Worm (Caenorhabditis elegans) whole organism, L1 larva: ENCODE results near the gene nlp-46.

Experiments used
- C04F5.9 ChIP-seq: sonication (generic microtip); optimal IDR thresholded peaks from 2 replicates; lab custom pipeline; 2016; ENCODE audit warnings: missing genetic modification characterization, missing compliant biosample characterization
- C16A3.4 ChIP-seq: fragments of 150-350 bp; optimal IDR thresholded peaks from 2 replicates; lab custom pipeline; 2014; ENCODE audit warnings: missing biosample characterization, missing genetic modification characterization
- C34B4.2 ChIP-seq: sonication (generic microtip); optimal IDR thresholded peaks from 2 replicates; lab custom pipeline; 2017; ENCODE audit warnings: mild to moderate bottlenecking, missing genetic modification characterization, missing compliant biosample characterization
- F16B12.6 ChIP-seq: fragments of 150-350 bp; optimal IDR thresholded peaks from 2 replicates; lab custom pipeline; 2014; ENCODE audit warnings: missing biosample characterization, missing genetic modification characterization
- Y116A8C.19 ChIP-seq: sonication (generic microtip); optimal IDR thresholded peaks from 2 replicates; lab custom pipeline; 2016; ENCODE audit warnings: missing compliant biosample characterization, missing genetic modification characterization, borderline replicate concordance
- aha-1 ChIP-seq: fragments of 150-350 bp; optimal IDR thresholded peaks from 2 replicates; lab custom pipeline; 2014; ENCODE audit warnings: missing biosample characterization, missing genetic modification characterization
- alr-1 ChIP-seq: fragments of 200-800 bp; sonication (Bioruptor generic); optimal IDR thresholded peaks from 2 replicates; lab custom pipeline; 2018; ENCODE audit warnings: borderline replicate concordance, mild to moderate bottlenecking, missing genetic modification characterization, missing compliant biosample characterization
- blmp-1 ChIP-seq: fragments of 150-350 bp; optimal IDR thresholded peaks from 2 replicates; lab custom pipeline; 2014; ENCODE audit warnings: missing biosample characterization, missing genetic modification characterization
- ceh-8 ChIP-seq: fragments of 200-800 bp; sonication (Bioruptor generic); optimal IDR thresholded peaks from 2 replicates; lab custom pipeline; 2018; ENCODE audit warnings: mild to moderate bottlenecking, missing genetic modification characterization, moderate library complexity, missing compliant biosample characterization
- ceh-90 ChIP-seq: sonication (generic microtip); optimal IDR thresholded peaks from 2 replicates; lab custom pipeline; 2016; ENCODE audit warnings: missing genetic modification characterization, missing compliant biosample characterization
- ces-1 ChIP-seq: fragments of 150-350 bp; optimal IDR thresholded peaks from 2 replicates; lab custom pipeline; 2014; ENCODE audit warnings: missing biosample characterization, missing genetic modification reagents, missing genetic modification characterization
- dsc-1 ChIP-seq: sonication (generic microtip); optimal IDR thresholded peaks from 2 replicates; lab custom pipeline; 2016; ENCODE audit warnings: mild to moderate bottlenecking, missing genetic modification characterization, missing compliant biosample characterization
- efl-3 ChIP-seq: fragments of 200-800 bp; sonication (Bioruptor generic); optimal IDR thresholded peaks from 2 replicates; lab custom pipeline; 2018; ENCODE audit warnings: mild to moderate bottlenecking, missing genetic modification characterization, missing compliant biosample characterization
- egl-13 ChIP-seq: sonication (generic microtip); optimal IDR thresholded peaks from 2 replicates; lab custom pipeline; 2016; ENCODE audit warnings: missing genotype, missing genetic modification reagents, missing genetic modification characterization, missing compliant biosample characterization
- egl-27 ChIP-seq, 2 experiments: fragments of 150-350 bp in 1 of 2; sonication (generic microtip); optimal IDR thresholded peaks; 3 replicates each; lab custom pipeline; 2017 to 2018; ENCODE audit warnings: missing biosample characterization in 2 of 2, missing genetic modification characterization in 2 of 2, missing genetic modification reagents in 2 of 2
- elt-3 ChIP-seq, 6 experiments: fragments of 150-350 bp in 1 of 6; sonication (generic microtip); optimal IDR thresholded peaks; 2 replicates each; lab custom pipeline; 2017 to 2018; ENCODE audit warnings: missing biosample characterization in 6 of 6, missing genetic modification characterization in 6 of 6, inconsistent platforms in 1 of 6
- fos-1 ChIP-seq: fragments of 150-350 bp; optimal IDR thresholded peaks from 2 replicates; lab custom pipeline; 2014; ENCODE audit warnings: missing biosample characterization, missing genetic modification characterization
- grh-1 ChIP-seq: fragments of 200-800 bp; sonication (Bioruptor generic); IDR thresholded peaks from 2 replicates; pipeline ENCODE4 v1.3.6; 2022; ENCODE audit warnings: missing genetic modification reagents, missing genetic modification characterization, missing compliant biosample characterization
- hlh-17 ChIP-seq: fragments of 200-800 bp; sonication (Bioruptor generic); optimal IDR thresholded peaks from 2 replicates; lab custom pipeline; 2018; ENCODE audit warnings: missing genetic modification characterization, mild to moderate bottlenecking, missing compliant biosample characterization, moderate library complexity, borderline replicate concordance
- hlh-4 ChIP-seq: sonication (generic microtip); optimal IDR thresholded peaks from 2 replicates; lab custom pipeline; 2016; ENCODE audit warnings: mild to moderate bottlenecking, missing genetic modification characterization, missing compliant biosample characterization
- irx-1 ChIP-seq: sonication (generic microtip); optimal IDR thresholded peaks from 2 replicates; lab custom pipeline; 2016; ENCODE audit warnings: missing genetic modification characterization, missing compliant biosample characterization
- isw-1 ChIP-seq: fragments of 200-800 bp; sonication (Bioruptor generic); IDR thresholded peaks from 2 replicates; pipeline ENCODE4 v1.3.6; 2022; ENCODE audit warnings: missing genetic modification characterization, missing compliant biosample characterization
- jun-1 ChIP-seq: fragments of 150-350 bp; optimal IDR thresholded peaks from 2 replicates; lab custom pipeline; 2014; ENCODE audit warnings: missing biosample characterization, missing genetic modification reagents, missing genetic modification characterization
- lin-13 ChIP-seq: fragments of 150-350 bp; optimal IDR thresholded peaks from 2 replicates; lab custom pipeline; 2014; ENCODE audit warnings: missing biosample characterization, missing genetic modification reagents, missing genetic modification characterization
- lin-14 ChIP-seq: fragments of 200-800 bp; sonication (Bioruptor generic); optimal IDR thresholded peaks from 2 replicates; lab custom pipeline; 2018; ENCODE audit warnings: mild to moderate bottlenecking, missing genetic modification characterization, moderate library complexity, missing compliant biosample characterization
- lin-15B ChIP-seq: fragments of 150-350 bp; sonication (generic microtip); optimal IDR thresholded peaks from 3 replicates; lab custom pipeline; 2014; ENCODE audit warnings: missing biosample characterization, missing genetic modification characterization
- lin-35 ChIP-seq, 2 experiments: fragments of 150-350 bp; optimal IDR thresholded peaks; 2 replicates each; lab custom pipeline; 2014; ENCODE audit warnings: missing biosample characterization in 2 of 2, missing genetic modification characterization in 2 of 2, missing genetic modification reagents in 2 of 2
- lir-3 ChIP-seq: sonication (generic microtip); optimal IDR thresholded peaks from 2 replicates; lab custom pipeline; 2016; ENCODE audit warnings: mild to moderate bottlenecking, missing genetic modification characterization, moderate library complexity, missing compliant biosample characterization; ENCODE audit not compliant: poor library complexity
- mab-9 ChIP-seq: fragments of 200-800 bp; sonication (Bioruptor generic); IDR thresholded peaks from 2 replicates; pipeline ENCODE4 v1.3.6; 2022; ENCODE audit warnings: missing genetic modification reagents, missing genetic modification characterization, missing compliant biosample characterization
- mdl-1 ChIP-seq, 2 experiments: fragments of 150-350 bp; optimal IDR thresholded peaks; 2 replicates each; lab custom pipeline; 2014 to 2017; ENCODE audit warnings: missing biosample characterization in 2 of 2, missing genetic modification characterization in 2 of 2, inconsistent platforms in 1 of 2
- mef-2 ChIP-seq: fragments of 150-350 bp; optimal IDR thresholded peaks from 2 replicates; lab custom pipeline; 2014; ENCODE audit warnings: missing biosample characterization, missing genetic modification characterization
- nhr-11 ChIP-seq: fragments of 150-350 bp; optimal IDR thresholded peaks from 2 replicates; lab custom pipeline; 2014; ENCODE audit warnings: missing biosample characterization, missing genetic modification characterization
- nhr-19 ChIP-seq: fragments of 200-800 bp; sonication (Bioruptor generic); conservative IDR thresholded peaks from 2 replicates; pipeline ENCODE4 v1.3.6; 2022; ENCODE audit warnings: missing genetic modification characterization, missing compliant biosample characterization
- nhr-20 ChIP-seq: sonication (generic microtip); optimal IDR thresholded peaks from 2 replicates; lab custom pipeline; 2016; ENCODE audit warnings: mild to moderate bottlenecking, missing genetic modification characterization, missing compliant biosample characterization
- nhr-237 ChIP-seq: fragments of 150-350 bp; optimal IDR thresholded peaks from 2 replicates; lab custom pipeline; 2014; ENCODE audit warnings: missing biosample characterization, missing genetic modification characterization
- nhr-28 ChIP-seq: fragments of 150-350 bp; optimal IDR thresholded peaks from 2 replicates; lab custom pipeline; 2014; ENCODE audit warnings: missing biosample characterization, missing genetic modification characterization
- nhr-90 ChIP-seq: sonication (generic microtip); optimal IDR thresholded peaks from 2 replicates; lab custom pipeline; 2016; ENCODE audit warnings: mild to moderate bottlenecking, missing genetic modification characterization, missing compliant biosample characterization; ENCODE audit not compliant: poor library complexity
- pax-3 ChIP-seq: fragments of 200-800 bp; sonication (Bioruptor generic); optimal IDR thresholded peaks from 2 replicates; lab custom pipeline; 2018; ENCODE audit warnings: mild to moderate bottlenecking, missing genetic modification characterization, moderate library complexity, missing compliant biosample characterization
- rnt-1 ChIP-seq: sonication (generic microtip); optimal IDR thresholded peaks from 2 replicates; lab custom pipeline; 2016; ENCODE audit warnings: mild to moderate bottlenecking, missing genetic modification characterization, moderate library complexity, missing compliant biosample characterization
- snpc-4 ChIP-seq: fragments of 150-350 bp; optimal IDR thresholded peaks from 2 replicates; lab custom pipeline; 2014; ENCODE audit warnings: missing biosample characterization, missing genetic modification characterization
- snu-23 ChIP-seq: sonication (generic microtip); optimal IDR thresholded peaks from 2 replicates; lab custom pipeline; 2016; ENCODE audit warnings: missing genetic modification characterization, missing compliant biosample characterization
- sox-4 ChIP-seq: sonication (generic microtip); optimal IDR thresholded peaks from 2 replicates; lab custom pipeline; 2016; ENCODE audit warnings: missing genetic modification characterization, missing compliant biosample characterization
- sptf-1 ChIP-seq: fragments of 150-350 bp; optimal IDR thresholded peaks from 2 replicates; lab custom pipeline; 2014; ENCODE audit warnings: missing biosample characterization, missing genetic modification characterization
- tbx-2 ChIP-seq: sonication (generic microtip); optimal IDR thresholded peaks from 2 replicates; lab custom pipeline; 2016; ENCODE audit warnings: missing genetic modification characterization, missing compliant biosample characterization
- tlp-1 ChIP-seq: fragments of 150-350 bp; optimal IDR thresholded peaks from 2 replicates; lab custom pipeline; 2014; ENCODE audit warnings: missing biosample characterization, missing genetic modification characterization
- unc-130 ChIP-seq: fragments of 150-350 bp; optimal IDR thresholded peaks from 2 replicates; lab custom pipeline; 2017; ENCODE audit warnings: missing biosample characterization, missing genetic modification characterization, inconsistent platforms
- unc-62 ChIP-seq: fragments of 150-350 bp; optimal IDR thresholded peaks from 2 replicates; lab custom pipeline; 2014; ENCODE audit warnings: missing biosample characterization, missing genetic modification reagents, missing genetic modification characterization
- unc-98 ChIP-seq: fragments of 200-800 bp; sonication (Bioruptor generic); IDR thresholded peaks from 2 replicates; pipeline ENCODE4 v1.3.6; 2022; ENCODE audit warnings: missing genetic modification characterization, missing compliant biosample characterization
- vab-15 ChIP-seq: sonication (generic microtip); optimal IDR thresholded peaks from 2 replicates; lab custom pipeline; 2017; ENCODE audit warnings: missing genotype, mild to moderate bottlenecking, missing genetic modification characterization, missing compliant biosample characterization
- xbp-1 ChIP-seq: sonication (generic microtip); optimal IDR thresholded peaks from 2 replicates; lab custom pipeline; 2016; ENCODE audit warnings: missing genetic modification characterization, missing compliant biosample characterization
- zip-4 ChIP-seq: fragments of 200-800 bp; sonication (Bioruptor generic); optimal IDR thresholded peaks from 2 replicates; lab custom pipeline; 2018; ENCODE audit warnings: mild to moderate bottlenecking, missing genetic modification characterization, moderate library complexity, missing compliant biosample characterization
- ztf-11 ChIP-seq, 2 experiments: sonication (generic microtip); optimal IDR thresholded peaks; 2 replicates each; lab custom pipeline; 2016 to 2017; ENCODE audit warnings: missing genetic modification characterization in 2 of 2, missing biosample characterization in 1 of 2, missing compliant biosample characterization in 1 of 2
- ztf-4 ChIP-seq: fragments of 150-350 bp; optimal IDR thresholded peaks from 2 replicates; lab custom pipeline; 2014; ENCODE audit warnings: missing biosample characterization, missing genetic modification characterization

Gene nlp-46

DNA sequence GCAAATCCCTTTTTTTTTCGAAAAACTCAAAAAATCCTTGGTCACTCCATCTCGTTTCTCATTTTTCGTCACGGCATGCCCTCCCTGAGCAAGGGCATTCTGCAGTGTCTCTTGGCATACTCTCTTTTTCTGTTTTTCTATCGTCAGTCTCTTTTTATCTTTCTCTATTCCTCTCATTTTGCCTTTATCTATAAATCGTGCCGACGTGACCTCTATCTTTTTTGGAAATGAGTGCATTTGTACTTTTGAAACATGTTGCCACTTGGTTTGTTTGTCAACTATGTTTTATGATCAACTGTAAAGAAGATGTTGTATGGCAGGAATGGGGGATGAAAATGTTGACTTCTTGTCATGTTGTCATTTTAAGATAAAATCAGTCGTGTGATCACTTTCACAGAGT, 22.8 kb upstream of the nlp-46 start:
- no peak for TF ChIP-seq ceh-8 (GFP tag; lab: Kevin White, UChicago)
- peak; percentile 69 for TF ChIP-seq snu-23 (GFP tag; lab: Kevin White, UChicago)
- TF ChIP-seq nhr-237 (tag; lab: Kevin White, UChicago), result peak; percentile 27
- TF ChIP-seq nhr-11, result no peak
- no peak for TF ChIP-seq mab-9 (GFP tag; lab: Robert Waterston, UW)
- no peak for TF ChIP-seq ztf-11 (tag; optimal IDR thresholded peaks at IDR 0.05; lab: Kevin White, UChicago)
- TF ChIP-seq dsc-1 (tag; lab: Kevin White, UChicago), result no peak
- peak; percentile 7; the same call in 1 of the 2 replicates for TF ChIP-seq isw-1 (GFP tag; lab: Robert Waterston, UW)
- TF ChIP-seq unc-130 (tag; lab: Kevin White, UChicago), result no peak
- no peak for TF ChIP-seq C16A3.4
- TF ChIP-seq nhr-90 (tag; lab: Kevin White, UChicago), result no peak
- TF ChIP-seq hlh-17, result no peak
- no peak for TF ChIP-seq unc-62 (GFP tag; lab: Kevin White, UChicago)
- TF ChIP-seq tbx-2 (tag; lab: Kevin White, UChicago), result peak; percentile 50
- no peak for TF ChIP-seq Y116A8C.19 (tag; lab: Kevin White, UChicago)
- peak; percentile 69 for TF ChIP-seq nhr-20 (tag; lab: Kevin White, UChicago)
- TF ChIP-seq sox-4 (tag; lab: Kevin White, UChicago), result no peak
- no peak for TF ChIP-seq C34B4.2 (tag; lab: Kevin White, UChicago)
- TF ChIP-seq pax-3 (tag; lab: Kevin White, UChicago), result no peak
- peak; percentile 36 for TF ChIP-seq rnt-1 (tag; lab: Kevin White, UChicago)
- TF ChIP-seq lin-13, result peak; percentile 26
- no peak for TF ChIP-seq lin-15B (tag; lab: Kevin White, UChicago)
- no peak for TF ChIP-seq nhr-28 (tag; lab: Kevin White, UChicago)
- TF ChIP-seq mdl-1 (tag; optimal IDR thresholded peaks at IDR 0.05; lab: Kevin White, UChicago), result no peak
- TF ChIP-seq elt-3 (tag; optimal IDR thresholded peaks at IDR 0.05; lab: Kevin White, UChicago), result no peak
- TF ChIP-seq unc-98, result no peak
- no peak for TF ChIP-seq alr-1 (tag; lab: Kevin White, UChicago)
- no peak for TF ChIP-seq ceh-90 (tag; lab: Kevin White, UChicago)
- no peak for TF ChIP-seq vab-15 (tag; lab: Kevin White, UChicago)
- no peak for TF ChIP-seq C04F5.9 (tag; lab: Kevin White, UChicago)
- peak; percentile 43 for TF ChIP-seq nhr-19 (GFP tag; lab: Robert Waterston, UW)
- TF ChIP-seq lin-35 (GFP tag; optimal IDR thresholded peaks at IDR 0.05; lab: Kevin White, UChicago), result peak in 1 of 2 experiments; percentile 31
- TF ChIP-seq grh-1 (GFP tag; lab: Robert Waterston, UW), result 0 out of 2 replicates have a peak, but pooled peaks have one; percentile 26
- TF ChIP-seq lir-3 (tag; lab: Kevin White, UChicago), result no peak
- peak; percentile 26 for TF ChIP-seq xbp-1
- TF ChIP-seq egl-13 (tag; lab: Kevin White, UChicago), result no peak
- no peak for TF ChIP-seq snpc-4 (tag; lab: Kevin White, UChicago)
- peak; percentile 25 for TF ChIP-seq mef-2 (tag; lab: Kevin White, UChicago)
- no peak for TF ChIP-seq zip-4 (GFP tag; lab: Kevin White, UChicago)
- no peak for TF ChIP-seq jun-1
- TF ChIP-seq hlh-4 (tag; lab: Kevin White, UChicago), result no peak
- no peak for TF ChIP-seq aha-1 (tag; lab: Kevin White, UChicago)
- TF ChIP-seq tlp-1 (tag; lab: Kevin White, UChicago), result no peak
- TF ChIP-seq lin-14 (GFP tag; lab: Kevin White, UChicago), result peak; percentile 90
- no peak for TF ChIP-seq efl-3
- TF ChIP-seq ztf-4 (tag; lab: Kevin White, UChicago), result no peak
- no peak for TF ChIP-seq irx-1 (tag; lab: Kevin White, UChicago)
- TF ChIP-seq blmp-1 (tag; lab: Kevin White, UChicago), result peak; percentile 9
- TF ChIP-seq fos-1, result no peak
- TF ChIP-seq sptf-1 (tag; lab: Kevin White, UChicago), result no peak
- no peak for TF ChIP-seq F16B12.6 (tag; lab: Kevin White, UChicago)
- no peak for TF ChIP-seq ces-1 (GFP tag; lab: Kevin White, UChicago)
- peak in 1 of 2 experiments; percentile 65 for TF ChIP-seq egl-27 (tag; optimal IDR thresholded peaks at IDR 0.05; lab: Kevin White, UChicago)
